Worm (Caenorhabditis elegans) whole organism, L4 larva: ENCODE measurements around the gene ttc-17.

Experiments
- F10B5.3 ChIP-seq: sonication (generic microtip); optimal IDR thresholded peaks from 2 replicates; lab custom pipeline; 2016; ENCODE audit warnings: mild to moderate bottlenecking, missing genetic modification characterization, missing compliant biosample characterization
- aly-2 ChIP-seq: sonication (generic microtip); optimal IDR thresholded peaks from 2 replicates; lab custom pipeline; 2018; ENCODE audit warnings: missing biosample characterization, missing genetic modification characterization
- lin-39 ChIP-seq: fragments of 150-350 bp; optimal IDR thresholded peaks from 2 replicates; lab custom pipeline; 2014; ENCODE audit warnings: missing biosample characterization, missing genetic modification reagents, missing genetic modification characterization
- unc-62 ChIP-seq, 3 experiments: fragments of 150-350 bp in 1 of 3; sonication (generic microtip); optimal IDR thresholded peaks in 2 of 3; peaks in 1 of 3; 1 replicate in 1 of 3; 2 replicates in 2 of 3; lab custom pipeline; 2014 to 2017; ENCODE audit warnings: missing biosample characterization in 3 of 3, missing genetic modification characterization in 3 of 3, missing genetic modification reagents in 3 of 3, missing genotype in 1 of 3
- vab-7 ChIP-seq: fragments of 200-800 bp; sonication (Bioruptor generic); IDR thresholded peaks from 2 replicates; pipeline ENCODE4 v1.3.6; 2022; ENCODE audit warnings: missing genetic modification reagents, missing genetic modification characterization, missing compliant biosample characterization

DNA sequence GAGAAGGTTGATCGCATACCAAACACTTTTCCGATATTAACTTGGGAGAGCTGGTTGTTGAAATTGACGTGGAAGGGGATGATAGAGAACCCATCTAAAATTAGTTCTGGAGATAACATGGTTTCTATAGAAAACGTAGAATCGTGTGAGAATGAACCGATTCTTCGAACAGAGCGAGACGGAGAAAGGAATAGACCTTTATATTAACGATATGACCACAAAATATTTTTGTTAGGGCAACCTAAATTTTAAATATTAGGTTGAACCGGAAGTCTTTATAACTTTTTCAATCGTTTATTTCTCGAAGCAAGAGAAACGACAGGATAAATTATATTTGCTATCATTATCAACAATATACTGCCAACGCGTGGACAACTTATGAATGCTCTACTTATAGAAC is 9.2 kb downstream of the ttc-17 start, which contains the start of gene nhr-219:
- no peak for TF ChIP-seq vab-7 (GFP tag; lab: Robert Waterston, UW)
- no peak for TF ChIP-seq lin-39 (tag; lab: Kevin White, UChicago)
- TF ChIP-seq aly-2 (tag; lab: Kevin White, UChicago), result no peak
- no peak for TF ChIP-seq F10B5.3 (tag; lab: Kevin White, UChicago)
- TF ChIP-seq unc-62 (GFP tag; optimal IDR thresholded peaks at IDR 0.05 in 1 of 2; lab: Kevin White, UChicago), result peak in 1 of 2 experiments; percentile 28
- no peak for TF ChIP-seq unc-62 (tag; optimal IDR thresholded peaks at IDR 0.05; lab: Kevin White, UChicago)
